Worm (Caenorhabditis elegans) whole organism, early embryonic: ENCODE results near the gene F19C6.5.

ENCODE experiments used
- B0310.2 ChIP-seq: sonication (generic microtip); optimal IDR thresholded peaks from 2 replicates; lab custom pipeline; 2016; ENCODE audit warnings: mild to moderate bottlenecking, missing genetic modification characterization, missing compliant biosample characterization
- F13C5.2 ChIP-seq: sonication (generic microtip); optimal IDR thresholded peaks from 2 replicates; lab custom pipeline; 2017; ENCODE audit warnings: mild to moderate bottlenecking, missing genetic modification characterization, inconsistent platforms, missing compliant biosample characterization
- aly-1 ChIP-seq: sonication (generic microtip); optimal IDR thresholded peaks from 2 replicates; lab custom pipeline; 2016; ENCODE audit warnings: missing genetic modification characterization, missing compliant biosample characterization
- ama-1 ChIP-seq: fragments of 150-350 bp; optimal IDR thresholded peaks from 2 replicates; lab custom pipeline; 2014
- ceh-36 ChIP-seq: sonication (generic microtip); optimal IDR thresholded peaks from 2 replicates; lab custom pipeline; 2016; ENCODE audit warnings: missing genetic modification characterization, inconsistent platforms, missing compliant biosample characterization
- flt-1 ChIP-seq: fragments of 200-800 bp; sonication (Bioruptor generic); IDR thresholded peaks from 2 replicates; pipeline ENCODE4 v1.3.6; 2022; ENCODE audit warnings: missing genetic modification characterization, missing compliant biosample characterization
- hmbx-1 ChIP-seq: sonication (generic microtip); optimal IDR thresholded peaks from 2 replicates; lab custom pipeline; 2016; ENCODE audit warnings: mild to moderate bottlenecking, missing genetic modification characterization, missing compliant biosample characterization
- hmg-4 ChIP-seq: fragments of 200-800 bp; sonication (Bioruptor generic); optimal IDR thresholded peaks from 2 replicates; lab custom pipeline; 2018; ENCODE audit warnings: mild to moderate bottlenecking, missing genetic modification characterization, missing compliant biosample characterization
- hnd-1 ChIP-seq: sonication (generic microtip); optimal IDR thresholded peaks from 2 replicates; lab custom pipeline; 2016; ENCODE audit warnings: missing genetic modification characterization, missing compliant biosample characterization
- sea-1 ChIP-seq: fragments of 200-800 bp; sonication (Bioruptor generic); conservative IDR thresholded peaks from 2 replicates; pipeline ENCODE4 v1.3.6; 2022; ENCODE audit warnings: missing genetic modification characterization, missing compliant biosample characterization
- tbx-11 ChIP-seq: fragments of 200-800 bp; sonication (Bioruptor generic); IDR thresholded peaks from 2 replicates; pipeline ENCODE4 v1.3.6; 2022; ENCODE audit warnings: missing genetic modification characterization, missing compliant biosample characterization
- tbx-37 ChIP-seq: fragments of 200-800 bp; sonication (Bioruptor generic); conservative IDR thresholded peaks from 2 replicates; pipeline ENCODE4 v1.3.6; 2022; ENCODE audit warnings: missing genetic modification reagents, missing genetic modification characterization, missing compliant biosample characterization
- tra-4 ChIP-seq: sonication (generic microtip); optimal IDR thresholded peaks from 2 replicates; lab custom pipeline; 2017; ENCODE audit warnings: missing genetic modification characterization, missing compliant biosample characterization

ce11 chrX:9981259-9981658 lies 3.5 kb downstream of the F19C6.5 start:
- TF ChIP-seq aly-1 (tag; lab: Kevin White, UChicago) (no peak), F13C5.2 (tag; lab: Kevin White, UChicago) (no peak), ceh-36 (tag; lab: Kevin White, UChicago) (no peak), tbx-11 (GFP tag; lab: Robert Waterston, UW) (no peak), ama-1 (lab: Kevin White, UChicago) (no peak), sea-1 (no peak), hmg-4 (GFP tag; lab: Kevin White, UChicago) (no peak), hnd-1 (tag; lab: Kevin White, UChicago) (no peak), B0310.2 (tag; lab: Kevin White, UChicago) (no peak), tbx-37 (GFP tag; lab: Robert Waterston, UW) (no peak), hmbx-1 (tag; lab: Kevin White, UChicago) (no peak), flt-1 (GFP tag; lab: Robert Waterston, UW) (no peak), tra-4 (tag; lab: Kevin White, UChicago) (no peak)
